Fruit fly (Drosophila melanogaster) whole organism, prepupa: ENCODE measurements around the gene CG14841.

ENCODE experiments used
- Blimp-1 ChIP-seq: fragments of 200-800 bp; sonication (Bioruptor generic); optimal IDR thresholded peaks from 3 replicates; lab custom pipeline; 2017; ENCODE audit warnings: missing biosample characterization, missing genetic modification characterization, mild to moderate bottlenecking, moderate library complexity, missing genetic modification reagents
- CG10631 ChIP-seq: fragments of 200-800 bp; sonication (Bioruptor generic); optimal IDR thresholded peaks from 2 replicates; lab custom pipeline; 2016; ENCODE audit warnings: missing biosample characterization, missing genetic modification characterization
- CG10669 ChIP-seq: fragments of 200-800 bp; sonication (Bioruptor generic); optimal IDR thresholded peaks from 3 replicates; lab custom pipeline; 2018; ENCODE audit warnings: missing biosample characterization, mild to moderate bottlenecking, missing genetic modification characterization, moderate library complexity
- CG11294 ChIP-seq: fragments of 200-800 bp; sonication (Bioruptor generic); IDR thresholded peaks from 2 replicates; pipeline ENCODE4 v1.3.6; 2022; ENCODE audit warnings: missing biosample characterization, missing genetic modification characterization
- CG11762 ChIP-seq: fragments of 200-800 bp; sonication (Bioruptor generic); optimal IDR thresholded peaks from 3 replicates; lab custom pipeline; 2016; ENCODE audit warnings: missing biosample characterization, missing genetic modification characterization; ENCODE audit not compliant: insufficient read depth
- CG11902 ChIP-seq: fragments of 200-800 bp; sonication (Bioruptor generic); optimal IDR thresholded peaks from 3 replicates; lab custom pipeline; 2016; ENCODE audit warnings: missing biosample characterization, missing genetic modification characterization
- CG15336 ChIP-seq: fragments of 200-800 bp; sonication (Bioruptor generic); IDR thresholded peaks from 2 replicates; pipeline ENCODE4 v1.3.6; 2022; ENCODE audit warnings: missing biosample characterization, missing genetic modification characterization
- CG1621 ChIP-seq: fragments of 200-800 bp; sonication (Bioruptor generic); optimal IDR thresholded peaks from 3 replicates; lab custom pipeline; 2018; ENCODE audit warnings: missing biosample characterization, mild to moderate bottlenecking, missing genetic modification characterization
- CG16779 ChIP-seq: fragments of 200-800 bp; sonication (Bioruptor generic); optimal IDR thresholded peaks from 3 replicates; lab custom pipeline; 2017; ENCODE audit warnings: missing biosample characterization, mild to moderate bottlenecking, missing genetic modification characterization
- CG3032 ChIP-seq: fragments of 200-800 bp; optimal IDR thresholded peaks from 2 replicates; lab custom pipeline; 2019; ENCODE audit warnings: missing biosample characterization, mild to moderate bottlenecking, missing genetic modification characterization, moderate library complexity
- CG31627 ChIP-seq: fragments of 200-800 bp; sonication (Bioruptor generic); optimal IDR thresholded peaks from 3 replicates; lab custom pipeline; 2016; ENCODE audit warnings: missing biosample characterization, missing genetic modification characterization
- CG34406 ChIP-seq: fragments of 200-800 bp; sonication (Bioruptor generic); optimal IDR thresholded peaks from 3 replicates; lab custom pipeline; 2016; ENCODE audit warnings: missing biosample characterization, missing genetic modification characterization
- CG3919 ChIP-seq: fragments of 200-800 bp; sonication (Bioruptor generic); optimal IDR thresholded peaks from 3 replicates; lab custom pipeline; 2016; ENCODE audit warnings: missing biosample characterization, missing genetic modification characterization
- CG4318 ChIP-seq: fragments of 200-800 bp; sonication (Bioruptor generic); optimal IDR thresholded peaks from 3 replicates; lab custom pipeline; 2017; ENCODE audit warnings: missing biosample characterization, mild to moderate bottlenecking, missing genetic modification characterization
- CG6276 ChIP-seq: fragments of 200-800 bp; sonication (Bioruptor generic); optimal IDR thresholded peaks from 2 replicates; lab custom pipeline; 2017; ENCODE audit warnings: missing biosample characterization, mild to moderate bottlenecking, missing genetic modification characterization
- CG6808 ChIP-seq: fragments of 200-800 bp; sonication (Bioruptor generic); optimal IDR thresholded peaks from 3 replicates; lab custom pipeline; 2017; ENCODE audit warnings: missing biosample characterization, missing genetic modification characterization, mild to moderate bottlenecking, moderate library complexity, missing genetic modification reagents
- CG7368 ChIP-seq: fragments of 200-800 bp; sonication (Bioruptor generic); optimal IDR thresholded peaks from 3 replicates; lab custom pipeline; 2016; ENCODE audit warnings: missing biosample characterization, missing genetic modification characterization
- CG8319 ChIP-seq: fragments of 200-800 bp; sonication (Bioruptor generic); optimal IDR thresholded peaks from 3 replicates; lab custom pipeline; 2016; ENCODE audit warnings: missing biosample characterization, missing genetic modification characterization
- CG8632 ChIP-seq: fragments of 200-800 bp; sonication (Bioruptor generic); optimal IDR thresholded peaks from 3 replicates; lab custom pipeline; 2016; ENCODE audit warnings: missing biosample characterization, missing genetic modification characterization
- CG9139 ChIP-seq: fragments of 200-800 bp; sonication (Bioruptor generic); optimal IDR thresholded peaks from 3 replicates; lab custom pipeline; 2017; ENCODE audit warnings: missing biosample characterization, mild to moderate bottlenecking, missing genetic modification characterization
- Eip75B ChIP-seq: fragments of 200-800 bp; sonication (Bioruptor generic); optimal IDR thresholded peaks from 3 replicates; lab custom pipeline; 2016; ENCODE audit warnings: missing biosample characterization, missing genetic modification characterization
- Eip78C ChIP-seq: fragments of 200-800 bp; sonication (Bioruptor generic); peaks from one replicate; lab custom pipeline; 2016; ENCODE audit warnings: missing biosample characterization, missing genetic modification characterization
- Eip93F ChIP-seq: fragments of 200-800 bp; sonication (Bioruptor generic); optimal IDR thresholded peaks from 2 replicates; lab custom pipeline; 2016; ENCODE audit warnings: missing biosample characterization, mild to moderate bottlenecking, missing genetic modification characterization
- Ets21C ChIP-seq: fragments of 200-800 bp; sonication (Bioruptor generic); optimal IDR thresholded peaks from 3 replicates; lab custom pipeline; 2016; ENCODE audit warnings: missing biosample characterization, missing genetic modification characterization
- Ets96B ChIP-seq: fragments of 200-800 bp; optimal IDR thresholded peaks from 2 replicates; lab custom pipeline; 2019; ENCODE audit warnings: missing biosample characterization, mild to moderate bottlenecking, missing genetic modification characterization, moderate library complexity
- Gug ChIP-seq: fragments of 200-800 bp; sonication (Bioruptor generic); IDR thresholded peaks from 2 replicates; pipeline ENCODE4 v1.3.6; 2022; ENCODE audit warnings: missing biosample characterization, missing genetic modification characterization
- Lpt ChIP-seq: fragments of 200-800 bp; sonication (Bioruptor generic); optimal IDR thresholded peaks from 3 replicates; lab custom pipeline; 2016; ENCODE audit warnings: missing biosample characterization, missing genetic modification characterization
- Met ChIP-seq: fragments of 200-800 bp; sonication (Bioruptor generic); optimal IDR thresholded peaks from 3 replicates; lab custom pipeline; 2016; ENCODE audit warnings: missing biosample characterization, missing genetic modification characterization
- OdsH ChIP-seq: fragments of 200-800 bp; sonication (Bioruptor generic); optimal IDR thresholded peaks from 3 replicates; lab custom pipeline; 2016; ENCODE audit warnings: missing biosample characterization, missing genetic modification characterization
- Smox ChIP-seq: fragments of 200-800 bp; sonication (Bioruptor generic); optimal IDR thresholded peaks from 3 replicates; lab custom pipeline; 2016; ENCODE audit warnings: missing biosample characterization, missing genetic modification characterization
- Sox14 ChIP-seq: fragments of 200-800 bp; sonication (Bioruptor generic); optimal IDR thresholded peaks from 3 replicates; lab custom pipeline; 2016; ENCODE audit warnings: missing biosample characterization, missing genetic modification characterization
- Sox15 ChIP-seq: fragments of 200-800 bp; sonication (Bioruptor generic); optimal IDR thresholded peaks from 3 replicates; lab custom pipeline; 2016; ENCODE audit warnings: missing biosample characterization, missing genetic modification characterization
- achi ChIP-seq: fragments of 200-800 bp; sonication (Bioruptor generic); optimal IDR thresholded peaks from 3 replicates; lab custom pipeline; 2016; ENCODE audit warnings: missing biosample characterization, missing genetic modification characterization
- acj6 ChIP-seq: fragments of 200-800 bp; sonication (Bioruptor generic); optimal IDR thresholded peaks from 3 replicates; lab custom pipeline; 2016; ENCODE audit warnings: missing biosample characterization, missing genetic modification characterization
- cyc ChIP-seq: fragments of 200-800 bp; sonication (Bioruptor generic); optimal IDR thresholded peaks from 3 replicates; lab custom pipeline; 2016; ENCODE audit warnings: missing biosample characterization, missing genetic modification characterization
- dac ChIP-seq: fragments of 200-800 bp; sonication (Bioruptor generic); optimal IDR thresholded peaks from 2 replicates; lab custom pipeline; 2017; ENCODE audit warnings: missing biosample characterization, mild to moderate bottlenecking, missing genetic modification characterization
- esn ChIP-seq: fragments of 200-800 bp; sonication (Bioruptor generic); optimal IDR thresholded peaks from 2 replicates; lab custom pipeline; 2016; ENCODE audit warnings: missing biosample characterization, mild to moderate bottlenecking, missing genetic modification characterization, moderate library complexity
- fd59A ChIP-seq: fragments of 200-800 bp; sonication (Bioruptor generic); optimal IDR thresholded peaks from 2 replicates; lab custom pipeline; 2017; ENCODE audit warnings: missing biosample characterization, mild to moderate bottlenecking, missing genetic modification characterization, missing genetic modification reagents
- fd85E ChIP-seq: fragments of 200-800 bp; sonication (Bioruptor generic); optimal IDR thresholded peaks from 3 replicates; lab custom pipeline; 2016; ENCODE audit warnings: missing biosample characterization, missing genetic modification characterization
- fkh ChIP-seq: fragments of 200-800 bp; sonication (Bioruptor generic); optimal IDR thresholded peaks from 3 replicates; lab custom pipeline; 2017; ENCODE audit warnings: missing biosample characterization, mild to moderate bottlenecking, missing genetic modification characterization, moderate library complexity
- lz ChIP-seq: fragments of 200-800 bp; sonication (Bioruptor generic); optimal IDR thresholded peaks from 3 replicates; lab custom pipeline; 2016; ENCODE audit warnings: missing biosample characterization, missing genetic modification characterization
- net ChIP-seq: fragments of 200-800 bp; sonication (Bioruptor generic); optimal IDR thresholded peaks from 3 replicates; lab custom pipeline; 2016; ENCODE audit warnings: missing biosample characterization, missing genetic modification characterization
- pdm3 ChIP-seq: fragments of 200-800 bp; sonication (Bioruptor generic); optimal IDR thresholded peaks from 3 replicates; lab custom pipeline; 2016; ENCODE audit warnings: missing biosample characterization, missing genetic modification characterization
- salr ChIP-seq, 2 experiments: fragments of 200-800 bp; sonication (Bioruptor generic); optimal IDR thresholded peaks; 3 replicates each; lab custom pipeline; 2016 to 2018; ENCODE audit warnings: missing biosample characterization in 2 of 2, missing genetic modification characterization in 2 of 2, mild to moderate bottlenecking in 1 of 2
- ss ChIP-seq, 2 experiments: fragments of 200-800 bp; sonication (Bioruptor generic); optimal IDR thresholded peaks; 2 replicates in 1 of 2; 3 replicates in 1 of 2; lab custom pipeline; 2017 to 2018; ENCODE audit warnings: mild to moderate bottlenecking in 2 of 2, missing biosample characterization in 2 of 2, missing genetic modification characterization in 2 of 2, moderate library complexity in 1 of 2
- svp ChIP-seq: fragments of 200-800 bp; sonication (Bioruptor generic); peaks from one replicate; lab custom pipeline; 2016; ENCODE audit warnings: missing biosample characterization, missing genetic modification characterization
- topi ChIP-seq: fragments of 200-800 bp; sonication (Bioruptor generic); optimal IDR thresholded peaks from 3 replicates; lab custom pipeline; 2016; ENCODE audit warnings: missing biosample characterization, missing genetic modification characterization
- vri ChIP-seq: fragments of 200-800 bp; sonication (Bioruptor generic); optimal IDR thresholded peaks from 3 replicates; lab custom pipeline; 2016; ENCODE audit warnings: missing biosample characterization, mild to moderate bottlenecking, missing genetic modification characterization

Gene CG14841

dm6 chr3R:14280324-14280723 is 18.1 kb upstream of the CG14841 start (continued):
- TF ChIP-seq Ets96B (peak; percentile 8), CG8632 (GFP tag; lab: Kevin White, UChicago) (no peak), OdsH (GFP tag; lab: Kevin White, UChicago) (peak; percentile 71), Eip78C (peak; percentile 84), achi (GFP tag; lab: Kevin White, UChicago) (peak; percentile 54), salr (GFP tag; optimal IDR thresholded peaks at IDR 0.05; lab: Kevin White, UChicago) (peak in 1 of 2 experiments; percentile 74), Sox14 (GFP tag; lab: Kevin White, UChicago) (peak; percentile 41), esn (GFP tag; lab: Kevin White, UChicago) (peak; percentile 30), Smox (GFP tag; lab: Kevin White, UChicago) (peak; percentile 8), acj6 (GFP tag; lab: Kevin White, UChicago) (peak; percentile 63), Eip75B (no peak), Lpt (GFP tag; lab: Kevin White, UChicago) (peak; percentile 62), Eip93F (GFP tag; lab: Kevin White, UChicago) (no peak), CG6808 (GFP tag; lab: Kevin White, UChicago) (no peak), topi (GFP tag; lab: Kevin White, UChicago) (peak; percentile 15), CG4318 (GFP tag; lab: Kevin White, UChicago) (peak; percentile 89), CG11762 (peak; percentile 22), cyc (GFP tag; lab: Kevin White, UChicago) (no peak), Ets21C (no peak), Met (GFP tag; lab: Kevin White, UChicago) (peak; percentile 9), CG10669 (GFP tag; lab: Kevin White, UChicago) (no peak), CG16779 (peak; percentile 23), fkh (GFP tag; lab: Kevin White, UChicago) (no peak), svp (GFP tag; lab: Kevin White, UChicago) (peak; percentile 70), CG6276 (GFP tag; lab: Kevin White, UChicago) (peak; percentile 85), vri (GFP tag; lab: Kevin White, UChicago) (no peak), ss (GFP tag; optimal IDR thresholded peaks at IDR 0.05; lab: Kevin White, UChicago) (no peak), CG7368 (GFP tag; lab: Kevin White, UChicago) (no peak), CG8319 (no peak), net (GFP tag; lab: Kevin White, UChicago) (peak; percentile 27), fd59A (GFP tag; lab: Kevin White, UChicago) (no peak), Sox15 (GFP tag; lab: Kevin White, UChicago) (no peak), CG11294 (GFP tag; lab: Robert Waterston, UW) (no peak)

- TF ChIP-seq fd85E (GFP tag; lab: Kevin White, UChicago) (no peak), CG10669 (GFP tag; lab: Kevin White, UChicago) (no peak), fkh (GFP tag; lab: Kevin White, UChicago) (no peak), Gug (GFP tag; lab: Robert Waterston, UW) (peak; percentile 28; the same call in 1 of the 2 replicates), CG34406 (GFP tag; lab: Kevin White, UChicago) (no peak), pdm3 (no peak), Eip78C (peak; percentile 14), dac (GFP tag; lab: Kevin White, UChicago) (peak; percentile 8), CG10631 (GFP tag; lab: Kevin White, UChicago) (peak; percentile 28), CG15336 (GFP tag; lab: Robert Waterston, UW) (peak; percentile 84), OdsH (GFP tag; lab: Kevin White, UChicago) (peak; percentile 45), CG31627 (GFP tag; lab: Kevin White, UChicago) (no peak), CG3032 (tag; lab: Kevin White, UChicago) (peak; percentile 40), fd59A (GFP tag; lab: Kevin White, UChicago) (no peak), Blimp-1 (no peak), topi (GFP tag; lab: Kevin White, UChicago) (no peak), CG1621 (tag; lab: Kevin White, UChicago) (no peak), net (GFP tag; lab: Kevin White, UChicago) (peak; percentile 22), cyc (GFP tag; lab: Kevin White, UChicago) (no peak), ss (GFP tag; optimal IDR thresholded peaks at IDR 0.05; lab: Kevin White, UChicago) (no peak), lz (GFP tag; lab: Kevin White, UChicago) (no peak), svp (GFP tag; lab: Kevin White, UChicago) (no peak), esn (GFP tag; lab: Kevin White, UChicago) (no peak), CG11294 (GFP tag; lab: Robert Waterston, UW) (no peak), Eip93F (GFP tag; lab: Kevin White, UChicago) (no peak), CG4318 (GFP tag; lab: Kevin White, UChicago) (peak; percentile 73), Smox (GFP tag; lab: Kevin White, UChicago) (peak; percentile 3), CG11902 (GFP tag; lab: Kevin White, UChicago) (no peak), CG9139 (GFP tag; lab: Kevin White, UChicago) (no peak), CG3919 (no peak)
These were observed 17.2 kb upstream of the CG14841 start for dm6 chr3R:14279311-14279998.
